Fruit fly (Drosophila melanogaster): ENCODE results near the gene sbr.

DNA sequence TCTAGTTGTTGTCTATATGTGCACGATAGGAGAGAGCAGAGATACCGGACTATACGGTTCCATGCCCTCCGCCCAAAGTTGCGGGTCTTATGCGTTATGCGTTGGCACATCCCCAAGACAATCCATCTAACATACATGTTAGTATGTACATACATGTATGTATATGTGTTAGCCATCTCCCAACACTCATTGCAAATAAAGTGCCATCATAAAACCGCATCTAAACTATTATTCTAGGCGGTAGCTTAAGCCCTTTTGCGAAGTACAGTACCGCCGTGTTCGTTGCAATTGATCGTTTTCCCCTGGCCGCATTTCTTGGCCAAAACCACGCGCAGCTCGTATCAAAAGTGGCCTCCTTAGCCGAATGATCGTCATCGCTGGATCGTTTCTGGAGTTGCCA lies 39.5 kb upstream of the sbr start:
- TF ChIP-seq CG7101 (tag; optimal IDR thresholded peaks at IDR 0.05) (peak; percentile 42), pad (GFP tag; optimal IDR thresholded peaks at IDR 0.05) (peak; percentile 21), Hr96 (GFP tag; optimal IDR thresholded peaks at IDR 0.05) (peak; percentile 68), cnc (optimal IDR thresholded peaks at IDR 0.05) (no peak), Clk (GFP tag; optimal IDR thresholded peaks at IDR 0.05) (no peak), Mnt (GFP tag; optimal IDR thresholded peaks at IDR 0.05) (peak; percentile 3), kay (GFP tag; ENCODE audit: borderline replicate concordance) (no peak), cic (GFP tag; optimal IDR thresholded peaks at IDR 0.05) (no peak), CG7045 (GFP tag; optimal IDR thresholded peaks at IDR 0.05) (no peak), toe (GFP tag; optimal IDR thresholded peaks at IDR 0.05) (no peak), CG33017 (tag; optimal IDR thresholded peaks at IDR 0.05) (no peak), CG14711 (tag; optimal IDR thresholded peaks at IDR 0.05) (peak; percentile 30)
